Worm (Caenorhabditis elegans) whole organism, mixed stage, embryonic: ENCODE measurements around the gene yap-1.
A peak's percentile ranks its signal among the peaks of the same experiment; 100 is the strongest.

Source experiments
- M03D4.4 ChIP-seq: sonication (generic microtip); optimal IDR thresholded peaks from 2 replicates; lab custom pipeline; 2017; ENCODE audit warnings: mild to moderate bottlenecking, missing genetic modification characterization, missing compliant biosample characterization
- bed-3 ChIP-seq: fragments of 200-800 bp; sonication (Bioruptor generic); optimal IDR thresholded peaks from 3 replicates; lab custom pipeline; 2018; ENCODE audit warnings: mild to moderate bottlenecking, missing genetic modification characterization, moderate library complexity, missing compliant biosample characterization
- ceh-39 ChIP-seq: fragments of 150-350 bp; optimal IDR thresholded peaks from 2 replicates; lab custom pipeline; 2014; ENCODE audit warnings: missing biosample characterization, missing genetic modification characterization
- ceh-43 ChIP-seq: fragments of 200-800 bp; sonication (Bioruptor generic); optimal IDR thresholded peaks from 2 replicates; lab custom pipeline; 2018; ENCODE audit warnings: mild to moderate bottlenecking, missing genetic modification characterization, moderate library complexity, missing compliant biosample characterization
- ceh-83 ChIP-seq: fragments of 200-800 bp; sonication (Bioruptor generic); optimal IDR thresholded peaks from 2 replicates; lab custom pipeline; 2018; ENCODE audit warnings: mild to moderate bottlenecking, missing genetic modification characterization, missing compliant biosample characterization
- ces-1 ChIP-seq: fragments of 150-350 bp; optimal IDR thresholded peaks from 2 replicates; lab custom pipeline; 2014; ENCODE audit warnings: missing biosample characterization, missing genetic modification reagents, missing genetic modification characterization
- cnd-1 ChIP-seq: fragments of 200-800 bp; sonication (Bioruptor generic); optimal IDR thresholded peaks from 2 replicates; lab custom pipeline; 2018; ENCODE audit warnings: mild to moderate bottlenecking, missing genetic modification characterization, missing compliant biosample characterization
- drap-1 ChIP-seq: fragments of 200-800 bp; sonication (Bioruptor generic); optimal IDR thresholded peaks from 3 replicates; lab custom pipeline; 2018; ENCODE audit warnings: mild to moderate bottlenecking, missing genetic modification characterization, missing compliant biosample characterization
- elt-1 ChIP-seq: sonication (generic microtip); optimal IDR thresholded peaks from 2 replicates; lab custom pipeline; 2017; ENCODE audit warnings: missing genetic modification characterization, mild to moderate bottlenecking, missing compliant biosample characterization, antibody characterized with exemption, moderate library complexity, borderline replicate concordance; ENCODE audit not compliant: insufficient read depth
- elt-3 ChIP-seq: fragments of 150-350 bp; optimal IDR thresholded peaks from 2 replicates; lab custom pipeline; 2014; ENCODE audit warnings: missing biosample characterization, missing genetic modification characterization
- flh-1 ChIP-seq: fragments of 200-800 bp; sonication (Bioruptor generic); optimal IDR thresholded peaks from 2 replicates; lab custom pipeline; 2018; ENCODE audit warnings: mild to moderate bottlenecking, missing genetic modification characterization, moderate library complexity, missing compliant biosample characterization
- ham-2 ChIP-seq: fragments of 200-800 bp; sonication (Bioruptor generic); optimal IDR thresholded peaks from 2 replicates; lab custom pipeline; 2018; ENCODE audit warnings: mild to moderate bottlenecking, missing genetic modification characterization, missing compliant biosample characterization
- lin-13 ChIP-seq: fragments of 150-350 bp; optimal IDR thresholded peaks from 2 replicates; lab custom pipeline; 2014; ENCODE audit warnings: missing biosample characterization, missing genetic modification characterization
- lin-32 ChIP-seq: fragments of 200-800 bp; sonication (Bioruptor generic); optimal IDR thresholded peaks from 2 replicates; lab custom pipeline; 2018; ENCODE audit warnings: mild to moderate bottlenecking, missing genetic modification characterization, missing compliant biosample characterization
- lsy-2 ChIP-seq: fragments of 150-350 bp; optimal IDR thresholded peaks from 2 replicates; lab custom pipeline; 2014; ENCODE audit warnings: missing biosample characterization, missing genetic modification characterization
- mab-5 ChIP-seq: fragments of 150-350 bp; optimal IDR thresholded peaks from 2 replicates; lab custom pipeline; 2014; ENCODE audit warnings: missing biosample characterization, missing genetic modification characterization
- mep-1 ChIP-seq: fragments of 150-350 bp; optimal IDR thresholded peaks from 2 replicates; lab custom pipeline; 2017; ENCODE audit warnings: missing biosample characterization, missing genetic modification reagents, missing genetic modification characterization, inconsistent platforms
- mls-2 ChIP-seq: sonication (generic microtip); optimal IDR thresholded peaks from 2 replicates; lab custom pipeline; 2016; ENCODE audit warnings: mild to moderate bottlenecking, missing genetic modification characterization, moderate library complexity, missing compliant biosample characterization
- nhr-12 ChIP-seq: fragments of 150-350 bp; optimal IDR thresholded peaks from 2 replicates; lab custom pipeline; 2014; ENCODE audit warnings: missing biosample characterization, missing genetic modification characterization
- nhr-2 ChIP-seq: fragments of 150-350 bp; optimal IDR thresholded peaks from 2 replicates; lab custom pipeline; 2014; ENCODE audit warnings: missing biosample characterization, missing genetic modification characterization
- nhr-237 ChIP-seq: fragments of 150-350 bp; optimal IDR thresholded peaks from 2 replicates; lab custom pipeline; 2014; ENCODE audit warnings: missing biosample characterization, missing genetic modification characterization
- nhr-28 ChIP-seq: fragments of 150-350 bp; optimal IDR thresholded peaks from 2 replicates; lab custom pipeline; 2014; ENCODE audit warnings: missing biosample characterization, missing genetic modification characterization
- pha-4 ChIP-seq: fragments of 150-350 bp; optimal IDR thresholded peaks from 2 replicates; lab custom pipeline; 2018; ENCODE audit warnings: missing biosample characterization, missing genetic modification reagents, missing genetic modification characterization
- sem-2 ChIP-seq: fragments of 200-800 bp; sonication (Bioruptor generic); optimal IDR thresholded peaks from 2 replicates; lab custom pipeline; 2018; ENCODE audit warnings: mild to moderate bottlenecking, missing genetic modification characterization, missing compliant biosample characterization
- snpc-4 ChIP-seq: fragments of 150-350 bp; optimal IDR thresholded peaks from 2 replicates; lab custom pipeline; 2014; ENCODE audit warnings: missing biosample characterization, missing genetic modification characterization
- sptf-1 ChIP-seq: sonication (generic microtip); optimal IDR thresholded peaks from 2 replicates; lab custom pipeline; 2017; ENCODE audit warnings: mild to moderate bottlenecking, missing genetic modification characterization, moderate library complexity, missing compliant biosample characterization
- unc-120 ChIP-seq: sonication (generic microtip); optimal IDR thresholded peaks from 2 replicates; lab custom pipeline; 2017; ENCODE audit warnings: missing genetic modification characterization, missing compliant biosample characterization; ENCODE audit not compliant: poor library complexity, severe bottlenecking
- unc-39 ChIP-seq: fragments of 150-350 bp; optimal IDR thresholded peaks from 2 replicates; lab custom pipeline; 2014; ENCODE audit warnings: missing biosample characterization, missing genetic modification characterization
- unc-62 ChIP-seq: fragments of 150-350 bp; optimal IDR thresholded peaks from 2 replicates; lab custom pipeline; 2014; ENCODE audit warnings: missing biosample characterization, missing genetic modification reagents, missing genetic modification characterization
- zip-8 ChIP-seq: fragments of 150-350 bp; optimal IDR thresholded peaks from 2 replicates; lab custom pipeline; 2014; ENCODE audit warnings: missing biosample characterization, missing genetic modification characterization
- ztf-11 ChIP-seq: fragments of 150-350 bp; optimal IDR thresholded peaks from 2 replicates; lab custom pipeline; 2014; ENCODE audit warnings: missing biosample characterization, missing genetic modification characterization

The yap-1 gene

DNA sequence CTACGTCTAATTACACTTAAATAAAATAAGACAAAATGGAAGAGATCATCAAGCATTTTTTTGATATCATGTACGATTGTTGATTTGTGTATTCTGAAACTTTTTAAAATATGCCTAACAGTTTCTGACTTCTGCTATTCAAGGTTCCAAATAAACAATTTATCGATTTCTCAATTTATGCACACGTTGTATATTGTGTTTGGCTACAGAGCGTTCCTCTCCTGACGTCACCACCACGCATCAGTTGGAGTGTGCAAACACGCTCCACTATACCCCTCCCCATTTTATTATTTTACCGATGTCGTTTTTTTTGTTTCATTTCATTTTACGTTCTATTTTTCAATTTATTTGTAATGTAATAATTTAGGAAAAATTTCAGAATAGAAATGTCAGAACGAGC lies 3.2 kb downstream of the yap-1 start, which contains the start of gene plpp-1.3:
Gene plpp-1.3, plus strand, starts transcription at position 380 of the 400 bp plus-strand sequence.
- TF ChIP-seq ceh-39 (tag; lab: Kevin White, UChicago) = peak; percentile 17
- TF ChIP-seq elt-1 (tag; lab: Kevin White, UChicago) = no peak
- TF ChIP-seq mep-1 (tag; lab: Kevin White, UChicago) = peak; percentile 48
- no peak for TF ChIP-seq nhr-2

DNA sequence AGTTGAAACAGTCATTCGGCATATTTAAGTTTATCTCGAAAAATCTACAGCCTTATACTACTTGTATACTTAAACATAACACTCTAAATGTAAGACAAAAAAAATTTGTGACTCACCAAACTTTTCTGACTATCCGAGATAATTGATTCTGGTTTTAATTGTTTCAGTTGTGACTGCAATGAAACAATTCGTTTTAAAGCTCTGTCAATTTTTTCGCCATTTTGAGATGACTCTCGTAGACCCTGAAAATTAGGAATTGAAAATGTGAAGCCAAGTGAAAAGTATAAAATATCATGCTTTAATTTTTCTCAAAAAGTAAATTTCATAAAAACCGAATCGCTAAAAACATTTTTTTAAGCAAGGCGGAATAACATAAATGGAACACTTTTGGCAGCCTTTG lies 12.6 kb downstream of the yap-1 start:
- no peak for TF ChIP-seq nhr-12 (tag; lab: Kevin White, UChicago)
- no peak for TF ChIP-seq ceh-39 (tag; lab: Kevin White, UChicago)
- TF ChIP-seq M03D4.4 (tag; lab: Kevin White, UChicago) = no peak

DNA sequence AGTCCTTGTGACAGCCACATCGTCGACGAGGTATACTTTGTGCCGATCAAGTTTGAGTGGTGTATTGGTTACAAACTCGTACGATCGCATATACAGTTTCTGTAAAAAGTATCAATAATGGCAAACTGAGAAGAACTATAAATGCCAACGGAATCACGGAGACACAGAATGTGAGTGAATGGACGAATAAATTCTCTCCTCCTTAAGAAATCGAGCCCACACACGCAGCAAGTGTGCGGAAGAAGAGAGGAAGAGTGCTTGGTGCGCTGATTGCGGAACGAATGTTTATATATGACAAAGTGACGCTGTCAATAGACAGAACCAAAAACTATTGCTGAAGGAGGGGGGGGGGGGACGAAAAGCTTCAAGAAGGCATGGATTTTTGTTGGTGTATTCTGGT lies 20.0 kb downstream of the yap-1 start, which contains the start of gene rhgf-1:
Gene rhgf-1, minus strand, starts transcription at position 101 of the 400 bp plus-strand sequence.
- TF ChIP-seq elt-3 (tag; lab: Kevin White, UChicago) = no peak
- TF ChIP-seq nhr-237 = no peak
- TF ChIP-seq ces-1 = no peak
- TF ChIP-seq nhr-28 (tag; lab: Kevin White, UChicago) = no peak
- TF ChIP-seq sptf-1 (tag; lab: Kevin White, UChicago) = no peak
- no peak for TF ChIP-seq snpc-4 (tag; lab: Kevin White, UChicago)
- no peak for TF ChIP-seq mep-1 (tag; lab: Kevin White, UChicago)
- TF ChIP-seq bed-3 (GFP tag; lab: Kevin White, UChicago) = no peak
- no peak for TF ChIP-seq ztf-11 (tag; lab: Kevin White, UChicago)
- no peak for TF ChIP-seq sem-2 (GFP tag; lab: Kevin White, UChicago)
- no peak for TF ChIP-seq ceh-83 (GFP tag; lab: Kevin White, UChicago)
- no peak for TF ChIP-seq lsy-2
- TF ChIP-seq M03D4.4 (tag; lab: Kevin White, UChicago) = no peak
- TF ChIP-seq drap-1 (GFP tag; lab: Kevin White, UChicago) = no peak
- no peak for TF ChIP-seq unc-62 (GFP tag; lab: Kevin White, UChicago)
- TF ChIP-seq mls-2 (tag; lab: Kevin White, UChicago) = no peak
- no peak for TF ChIP-seq flh-1
- TF ChIP-seq unc-120 (tag; lab: Kevin White, UChicago) = no peak
- no peak for TF ChIP-seq cnd-1 (tag; lab: Kevin White, UChicago)
- no peak for TF ChIP-seq nhr-2

DNA sequence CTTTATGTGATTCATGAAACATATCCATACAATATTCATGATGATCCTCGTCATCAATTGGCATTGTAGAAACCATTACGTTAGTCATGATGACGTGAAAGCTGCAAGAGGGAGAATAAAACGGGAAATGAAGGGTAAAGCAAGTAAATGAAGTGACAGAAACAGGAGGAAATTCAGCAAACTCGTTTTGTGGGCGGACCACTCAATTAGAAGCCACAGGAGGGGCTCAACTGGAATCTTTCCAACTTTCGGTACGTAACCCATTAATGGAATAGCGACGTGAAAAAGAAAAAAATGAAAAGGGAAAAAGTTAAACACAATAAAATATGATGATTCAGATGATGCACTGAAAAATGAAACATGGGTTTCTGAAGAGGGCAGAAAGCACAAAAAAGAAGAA lies 25.3 kb downstream of the yap-1 start, which contains the start of gene T01C1.4:
Gene T01C1.4, minus strand, starts transcription at position 101 of the 400 bp plus-strand sequence.
- no peak for TF ChIP-seq mab-5 (tag; lab: Kevin White, UChicago)
- TF ChIP-seq lsy-2 = no peak
- no peak for TF ChIP-seq ceh-43 (GFP tag; lab: Kevin White, UChicago)
- no peak for TF ChIP-seq mep-1 (tag; lab: Kevin White, UChicago)
- no peak for TF ChIP-seq nhr-28 (tag; lab: Kevin White, UChicago)
- TF ChIP-seq mls-2 (tag; lab: Kevin White, UChicago) = no peak
- TF ChIP-seq lin-13 = no peak
- no peak for TF ChIP-seq sptf-1 (tag; lab: Kevin White, UChicago)
- TF ChIP-seq, all 35 proteins: peak for 0

DNA sequence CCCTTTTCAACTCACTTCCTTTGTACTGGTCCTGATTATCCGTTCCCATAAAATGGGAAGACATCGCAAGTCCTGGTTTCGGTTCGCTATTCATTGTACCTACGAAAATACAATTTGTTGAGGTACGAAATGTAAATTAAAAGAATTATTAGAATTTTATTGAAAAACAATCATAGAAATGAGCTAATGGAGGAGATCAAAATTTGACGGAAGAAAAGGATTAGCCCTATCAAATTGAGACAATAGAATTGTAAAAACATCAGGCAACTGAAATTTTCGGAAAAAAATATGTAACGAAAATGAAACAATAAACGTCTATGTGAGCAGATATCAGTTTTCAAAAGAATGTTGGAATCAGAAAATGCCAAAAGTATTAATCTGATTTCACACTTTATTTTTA lies 30.2 kb downstream of the yap-1 start, which contains the start of gene mbr-1:
Gene mbr-1, minus strand, starts transcription at position 101 of the 400 bp plus-strand sequence.
- no peak for TF ChIP-seq unc-39
- no peak for TF ChIP-seq lin-32 (GFP tag; lab: Kevin White, UChicago)
- no peak for TF ChIP-seq sem-2 (GFP tag; lab: Kevin White, UChicago)
- no peak for TF ChIP-seq nhr-237
- no peak for TF ChIP-seq pha-4
- no peak for TF ChIP-seq unc-62 (GFP tag; lab: Kevin White, UChicago)
- no peak for TF ChIP-seq ztf-11 (tag; lab: Kevin White, UChicago)
- TF ChIP-seq ham-2 (GFP tag; lab: Kevin White, UChicago) = no peak

DNA sequence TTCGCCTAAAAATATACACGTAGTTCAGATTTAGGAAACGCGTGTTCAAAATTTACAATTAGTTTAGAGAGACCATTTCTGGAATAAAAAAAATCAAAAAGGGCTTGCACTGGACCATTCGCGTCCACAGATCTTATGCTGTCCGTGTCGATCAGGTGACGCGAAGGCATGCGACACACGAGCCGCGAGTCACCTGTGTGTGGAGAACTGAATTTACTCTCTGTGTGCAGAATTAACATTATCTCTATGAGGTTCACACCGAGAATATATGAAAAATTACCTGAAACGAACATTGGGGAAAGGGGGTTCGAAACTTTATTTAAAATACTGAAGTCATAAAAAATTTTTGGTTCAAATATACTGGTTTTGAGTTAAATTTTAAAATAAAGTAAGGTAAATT lies 36.0 kb downstream of the yap-1 start:
- TF ChIP-seq cnd-1 (tag; lab: Kevin White, UChicago) = no peak
- no peak for TF ChIP-seq nhr-237
- TF ChIP-seq flh-1 = no peak
- TF ChIP-seq M03D4.4 (tag; lab: Kevin White, UChicago) = no peak
- no peak for TF ChIP-seq lin-32 (GFP tag; lab: Kevin White, UChicago)
- no peak for TF ChIP-seq pha-4
- no peak for TF ChIP-seq zip-8
